Worm (Caenorhabditis elegans) whole organism, L1 larva: ENCODE measurements around the gene C17F4.2.
"Not testable (repeated sequence)": the region's sequence is repeated elsewhere in the genome, so short reads cannot be mapped to it uniquely, and the experiment has no call there.

Experiments used
- nhr-77 ChIP-seq: fragments of 150-350 bp; optimal IDR thresholded peaks from 2 replicates; lab custom pipeline; 2014; ENCODE audit warnings: missing biosample characterization, missing genetic modification characterization
- pax-3 ChIP-seq: fragments of 200-800 bp; sonication (Bioruptor generic); optimal IDR thresholded peaks from 2 replicates; lab custom pipeline; 2018; ENCODE audit warnings: mild to moderate bottlenecking, missing genetic modification characterization, moderate library complexity, missing compliant biosample characterization
- vab-15 ChIP-seq: sonication (generic microtip); optimal IDR thresholded peaks from 2 replicates; lab custom pipeline; 2017; ENCODE audit warnings: missing genotype, mild to moderate bottlenecking, missing genetic modification characterization, missing compliant biosample characterization

DNA sequence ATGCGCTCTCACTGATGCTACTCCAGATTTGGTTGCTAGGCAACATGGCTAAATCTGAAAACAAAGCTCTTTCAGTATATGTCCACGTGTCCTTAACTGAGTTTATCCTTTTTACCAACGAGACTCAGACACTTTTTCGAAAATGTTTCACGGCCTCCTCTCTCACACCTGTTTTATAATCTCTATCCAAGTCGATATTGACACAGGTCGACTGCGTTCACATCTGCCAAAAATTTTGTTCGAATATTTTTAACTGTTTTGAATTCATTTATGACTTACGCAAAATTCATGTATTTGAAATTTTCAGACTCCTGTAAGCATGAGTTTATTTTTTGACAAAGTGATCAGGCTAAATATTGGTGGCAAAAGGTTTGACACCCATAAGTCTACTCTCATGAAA is 32.7 kb upstream of the C17F4.2 start, which contains the start of gene ZC239.3:
- not testable (repeated sequence) for TF ChIP-seq pax-3; vab-15; nhr-77 (tag; lab: Kevin White, UChicago)
